Fruit fly (Drosophila melanogaster): Measurements from ENCODE around the gene Droj2.

Droj2 gene

dm6 chr3R:13433623-13434022 is 51.7 kb downstream of the Droj2 start (continued):
- TF ChIP-seq peb (GFP tag; IDR thresholded peaks at IDR 0.05) (no peak), cas (GFP tag; IDR thresholded peaks at IDR 0.05) (peak; percentile 37; the same call in 1 of the 2 replicates), gem (tag; optimal IDR thresholded peaks at IDR 0.05) (peak; percentile 92), CG10366 (GFP tag; IDR thresholded peaks at IDR 0.05) (peak; percentile 77), z (GFP tag; IDR thresholded peaks at IDR 0.05) (no peak), Myb (GFP tag; optimal IDR thresholded peaks at IDR 0.05) (peak; percentile 2), Eip74EF (GFP tag; optimal IDR thresholded peaks at IDR 0.05) (peak in 1 of 2 experiments; percentile 65), al (GFP tag; IDR thresholded peaks at IDR 0.05) (peak; percentile 55), CG9876 (GFP tag; optimal IDR thresholded peaks at IDR 0.05) (no peak), gfzf (GFP tag; optimal IDR thresholded peaks at IDR 0.05) (no peak), CG10274 (GFP tag; optimal IDR thresholded peaks at IDR 0.05) (peak; percentile 38), zf30C (GFP tag; optimal IDR thresholded peaks at IDR 0.05) (no peak), gt (GFP tag; IDR thresholded peaks at IDR 0.05) (no peak), CG32767 (GFP tag; IDR thresholded peaks at IDR 0.05) (peak; percentile 90), Deaf1 (tag; optimal IDR thresholded peaks at IDR 0.05) (peak; percentile 39), cg (GFP tag; optimal IDR thresholded peaks at IDR 0.05) (no peak), HHEX (GFP tag; optimal IDR thresholded peaks at IDR 0.05) (peak; percentile 70), phol (tag; optimal IDR thresholded peaks at IDR 0.05) (peak; percentile 77), run (tag; optimal IDR thresholded peaks at IDR 0.05) (peak; percentile 72), CG11504 (tag; optimal IDR thresholded peaks at IDR 0.05) (peak; percentile 84), Oli (tag; optimal IDR thresholded peaks at IDR 0.05) (peak; percentile 91), ap (GFP tag; IDR thresholded peaks at IDR 0.05) (peak; percentile 63), trh (GFP tag; optimal IDR thresholded peaks at IDR 0.05) (peak; percentile 60), p53 (GFP tag; optimal IDR thresholded peaks at IDR 0.05) (no peak), org-1 (GFP tag; optimal IDR thresholded peaks at IDR 0.05) (peak; percentile 81), sisA (GFP tag; IDR thresholded peaks at IDR 0.05) (no peak), da (GFP tag; optimal IDR thresholded peaks at IDR 0.05) (no peak), bbx (GFP tag; IDR thresholded peaks at IDR 0.05; ENCODE audit: partially characterized antibody) (no peak), CG1024 (GFP tag; IDR thresholded peaks at IDR 0.05) (no peak), knrl (GFP tag; IDR thresholded peaks at IDR 0.05; ENCODE audit: partially characterized antibody) (no peak), Max (GFP tag; optimal IDR thresholded peaks at IDR 0.05) (peak; percentile 41), CG3407 (GFP tag; optimal IDR thresholded peaks at IDR 0.05) (peak; percentile 69), NC2α (GFP tag; optimal IDR thresholded peaks at IDR 0.05) (no peak), CG8359 (GFP tag; optimal IDR thresholded peaks at IDR 0.05; ENCODE audit: borderline replicate concordance) (peak; percentile 64), Bteb2 (GFP tag; optimal IDR thresholded peaks at IDR 0.05) (peak; percentile 73), gcm2 (GFP tag; optimal IDR thresholded peaks at IDR 0.05) (no peak), CG12071 (GFP tag; optimal IDR thresholded peaks at IDR 0.05) (peak; percentile 62), hkb (optimal IDR thresholded peaks at IDR 0.05) (no peak), hkb (GFP tag; IDR thresholded peaks at IDR 0.05) (peak; percentile 88), CG3847 (GFP tag; IDR thresholded peaks at IDR 0.05) (peak; percentile 46; the same call in 1 of the 2 replicates), ham (GFP tag; IDR thresholded peaks at IDR 0.05) (no peak), CG31224 (GFP tag; IDR thresholded peaks at IDR 0.05) (no peak), btn (GFP tag; optimal IDR thresholded peaks at IDR 0.05) (no peak), CG3838 (GFP tag; optimal IDR thresholded peaks at IDR 0.05) (peak; percentile 62), CG13624 (GFP tag; optimal IDR thresholded peaks at IDR 0.05) (no peak), fd3F (GFP tag; optimal IDR thresholded peaks at IDR 0.05) (peak; percentile 91), Bdp1 (GFP tag; optimal IDR thresholded peaks at IDR 0.05) (peak; percentile 44), YL-1 (GFP tag; optimal IDR thresholded peaks at IDR 0.05) (peak; percentile 46), Adf1 (GFP tag; IDR thresholded peaks at IDR 0.05) (peak; percentile 39), Bgb (GFP tag; IDR thresholded peaks at IDR 0.05; ENCODE audit: partially characterized antibody) (no peak), CG11247 (GFP tag; IDR thresholded peaks at IDR 0.05) (peak; percentile 49), CG11456 (GFP tag; IDR thresholded peaks at IDR 0.05) (0 out of 3 replicates have a peak, but pooled peaks have one; percentile 40)
